Worm (Caenorhabditis elegans) whole organism, L4/young adult: Measurements from ENCODE around the gene B0228.8.

Experiments used
- W03F9.2 ChIP-seq: fragments of 150-350 bp; optimal IDR thresholded peaks from 2 replicates; lab custom pipeline; 2014; ENCODE audit warnings: missing biosample characterization, missing genetic modification characterization
- him-1 ChIP-seq: sonication (generic microtip); optimal IDR thresholded peaks from 2 replicates; lab custom pipeline; 2016; ENCODE audit warnings: missing genotype, missing genetic modification reagents, missing genetic modification characterization, missing compliant biosample characterization

- TF ChIP-seq him-1 (tag; lab: Kevin White, UChicago) (no peak), W03F9.2 (tag; lab: Kevin White, UChicago) (no peak)
Measured at ce11 chrII:7716112-7716511, 45.2 kb downstream of the B0228.8 start.
